Fruit fly (Drosophila melanogaster) Kc167 (cell line): ENCODE results near the gene CG42399.

Experiments
- Myc ChIP-seq: fragments of >200 bp; optimal IDR thresholded peaks from 2 replicates; lab custom pipeline; 2017; ENCODE audit warnings: missing external identifiers
- Sin3A ChIP-seq: fragments of >200 bp; optimal IDR thresholded peaks from 2 replicates; lab custom pipeline; 2018; ENCODE audit warnings: missing external identifiers
- h ChIP-seq: fragments of >200 bp; optimal IDR thresholded peaks from 3 replicates; lab custom pipeline; 2018; ENCODE audit warnings: missing external identifiers
- insv ChIP-seq: fragments of >200 bp; optimal IDR thresholded peaks from 3 replicates; lab custom pipeline; 2018; ENCODE audit warnings: missing external identifiers
- psq ChIP-seq: fragments of >200 bp; optimal IDR thresholded peaks from 2 replicates; lab custom pipeline; 2017; ENCODE audit warnings: missing external identifiers
- ttk ChIP-seq: sonication (Bioruptor generic); optimal IDR thresholded peaks from 2 replicates; lab custom pipeline; 2017; ENCODE audit warnings: missing external identifiers

CG42399 gene

DNA sequence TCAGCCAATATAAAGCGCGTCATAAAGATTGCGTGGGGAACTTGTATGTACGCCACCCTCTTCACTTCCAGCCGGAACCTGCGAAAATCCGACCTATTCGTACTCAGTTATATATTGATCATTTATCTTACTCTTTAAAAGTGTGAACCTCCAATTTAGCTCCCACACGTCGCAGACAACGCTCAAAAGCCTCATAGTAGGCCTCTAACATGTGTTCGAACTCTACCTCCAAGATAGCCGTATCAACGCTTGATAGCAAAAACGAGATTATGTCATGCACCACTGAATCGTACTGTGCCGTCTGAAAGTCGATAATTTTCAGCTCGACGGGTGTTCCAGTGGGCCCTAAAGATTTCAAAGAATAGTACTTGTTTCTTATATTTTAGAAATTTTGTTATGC lies 13.5 kb downstream of the CG42399 start:
- TF ChIP-seq psq (no peak), insv (no peak)

DNA sequence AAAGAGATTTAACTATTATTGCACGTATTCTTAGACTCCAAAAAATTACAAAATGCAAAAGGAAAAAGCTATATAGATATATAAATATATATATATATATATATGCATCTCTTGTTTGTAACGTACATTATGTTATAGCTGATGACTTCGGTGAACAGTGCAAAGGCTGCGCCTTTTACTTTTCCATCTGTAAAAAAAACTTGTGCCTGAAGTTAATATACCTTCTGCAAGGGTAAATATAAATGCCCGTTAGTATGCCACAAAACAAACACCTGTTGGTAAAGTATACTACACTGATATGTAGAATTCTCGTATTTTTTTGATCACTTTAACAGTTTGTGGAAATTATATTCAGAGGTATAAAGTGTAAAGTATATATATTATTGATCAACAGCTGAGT lies 15.0 kb downstream of the CG42399 start:
- no peak for TF ChIP-seq insv

DNA sequence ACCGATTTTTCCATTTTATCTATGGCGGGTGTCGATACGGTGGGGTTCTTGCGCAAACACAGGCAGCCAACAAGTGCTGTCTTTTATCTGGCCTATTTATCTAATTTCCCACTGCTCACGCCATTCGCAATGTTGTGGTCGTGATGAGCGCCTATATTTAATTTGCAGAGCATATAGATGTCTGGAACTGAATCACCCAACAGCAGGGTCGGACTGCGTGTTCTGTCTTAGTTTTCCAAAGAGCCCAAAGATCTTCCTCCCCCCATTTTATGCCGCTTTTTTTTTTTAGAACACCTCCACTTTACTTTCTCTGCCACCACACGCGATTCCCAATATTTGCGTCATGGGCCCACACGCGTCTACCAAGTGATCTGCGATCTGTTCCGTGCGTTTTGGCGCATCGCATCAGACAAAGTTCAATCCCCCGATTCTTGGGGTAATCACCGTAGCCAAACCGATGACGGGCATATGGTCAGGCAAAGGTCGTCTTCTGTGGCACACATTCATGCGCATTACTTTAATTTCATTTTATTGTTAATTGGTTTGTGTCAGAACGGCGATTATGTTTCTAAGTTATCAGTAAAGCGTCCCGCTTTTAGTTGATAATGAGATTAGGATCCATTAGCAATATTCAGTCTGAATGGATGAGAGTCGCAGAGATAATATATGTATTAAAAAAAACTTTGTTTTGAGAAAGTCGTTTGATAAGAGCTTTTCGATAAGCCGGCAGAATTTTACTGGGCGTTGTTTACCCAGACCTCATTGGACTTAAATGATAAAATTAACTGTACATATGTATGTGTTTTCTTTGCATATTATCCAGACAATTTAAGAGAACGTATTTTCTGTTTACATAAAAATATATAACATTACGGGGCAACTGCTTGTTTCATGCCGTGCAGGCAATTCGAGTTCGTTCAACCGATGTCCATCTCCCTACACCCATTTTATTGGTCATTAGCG lies 16.1 kb downstream of the CG42399 start:
- TF ChIP-seq insv (no peak), ttk (lab: Kevin White, UChicago) (no peak), Sin3A (no peak)

DNA sequence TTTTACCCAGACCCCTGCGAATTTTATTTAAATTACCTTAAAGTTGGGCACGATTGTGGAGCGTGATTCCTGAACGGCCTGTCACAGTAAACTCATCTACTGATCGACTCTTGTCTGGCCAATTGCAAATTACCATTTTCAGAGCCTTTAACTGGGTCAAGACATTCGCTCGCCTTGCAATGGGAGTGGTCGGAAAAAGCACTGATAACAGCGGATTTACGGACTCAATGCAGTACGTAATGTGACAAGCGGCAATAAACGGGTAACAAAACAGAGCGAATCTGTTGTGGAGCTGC lies 17.0 kb downstream of the CG42399 start:
- TF ChIP-seq Sin3A, result no peak
- no peak for TF ChIP-seq h (lab: Kevin White, UChicago)
- no peak for TF ChIP-seq Myc (lab: Kevin White, UChicago)
- no peak for TF ChIP-seq ttk (lab: Kevin White, UChicago)
- no peak for TF ChIP-seq insv
- no peak for TF ChIP-seq psq

DNA sequence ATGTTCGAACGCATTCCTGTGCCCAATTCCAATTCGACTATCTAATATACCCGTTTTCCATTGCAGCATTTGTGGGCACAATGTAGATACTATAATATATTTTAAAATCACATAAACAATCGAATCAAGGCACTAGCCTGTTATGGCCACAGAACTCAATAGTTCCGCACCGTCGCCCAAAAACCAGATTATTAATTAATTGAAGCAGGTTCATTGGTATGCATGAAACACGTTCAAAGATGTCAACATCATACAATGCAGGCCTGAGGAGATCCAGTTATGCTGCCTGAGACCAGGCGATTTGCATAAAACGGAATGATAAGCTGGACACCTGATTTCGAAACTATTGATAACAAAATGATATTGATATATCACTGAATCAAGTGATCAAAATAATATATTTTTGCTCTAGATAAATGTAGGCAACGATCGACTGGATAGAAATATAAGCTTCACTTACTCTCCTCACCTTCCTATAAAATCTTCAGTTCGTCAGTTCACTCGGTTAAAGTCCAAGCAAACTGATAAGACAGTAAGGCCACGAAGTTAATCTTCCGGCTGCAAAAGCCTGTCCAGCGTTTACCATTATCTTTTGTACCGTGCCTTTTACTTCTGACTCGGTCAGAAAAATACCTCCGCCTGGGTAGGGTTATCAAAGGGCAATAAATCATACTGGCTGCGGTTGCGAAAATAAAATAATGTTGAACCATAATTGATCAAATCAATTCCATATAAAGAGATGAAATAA lies 17.5 kb downstream of the CG42399 start:
- TF ChIP-seq insv, result no peak

DNA sequence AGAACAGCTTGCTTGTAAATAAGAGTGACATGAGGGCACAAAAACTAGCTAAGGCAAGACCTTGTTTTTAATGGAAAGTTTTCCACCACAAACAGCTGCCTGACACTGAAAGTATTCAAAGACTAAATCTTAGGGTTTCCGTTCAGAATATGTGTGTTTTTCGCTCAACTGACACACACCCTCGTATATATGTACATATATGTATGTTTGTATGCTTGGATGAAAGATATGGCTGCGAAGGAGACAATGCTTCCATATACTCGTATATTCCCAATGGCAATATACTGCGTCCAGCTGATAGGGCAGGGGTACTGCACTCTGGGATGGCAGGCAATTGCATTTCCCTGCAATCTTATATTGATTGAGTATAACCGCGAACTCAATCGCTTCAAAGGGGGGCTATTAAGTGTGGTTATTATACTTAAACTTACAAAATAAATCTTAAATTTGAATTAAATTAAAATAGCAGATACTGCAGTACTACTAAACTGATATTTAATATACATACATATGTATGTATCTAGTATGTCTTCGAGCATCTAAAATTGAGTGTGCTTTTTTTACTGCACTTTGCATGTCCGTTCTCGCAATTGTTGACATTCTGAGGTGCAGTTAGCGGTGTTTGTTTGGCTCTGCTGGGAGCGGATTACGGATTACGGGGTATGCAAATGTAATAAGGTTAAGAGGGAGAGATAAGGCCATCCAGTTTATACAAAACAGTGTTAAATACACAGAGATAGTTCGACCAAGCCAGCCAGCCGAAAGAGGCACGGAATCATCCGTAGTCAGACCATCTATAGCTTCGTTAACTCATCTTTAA lies 18.3 kb downstream of the CG42399 start:
- TF ChIP-seq insv, result no peak
- no peak for TF ChIP-seq ttk (lab: Kevin White, UChicago)
- TF ChIP-seq psq, result no peak

DNA sequence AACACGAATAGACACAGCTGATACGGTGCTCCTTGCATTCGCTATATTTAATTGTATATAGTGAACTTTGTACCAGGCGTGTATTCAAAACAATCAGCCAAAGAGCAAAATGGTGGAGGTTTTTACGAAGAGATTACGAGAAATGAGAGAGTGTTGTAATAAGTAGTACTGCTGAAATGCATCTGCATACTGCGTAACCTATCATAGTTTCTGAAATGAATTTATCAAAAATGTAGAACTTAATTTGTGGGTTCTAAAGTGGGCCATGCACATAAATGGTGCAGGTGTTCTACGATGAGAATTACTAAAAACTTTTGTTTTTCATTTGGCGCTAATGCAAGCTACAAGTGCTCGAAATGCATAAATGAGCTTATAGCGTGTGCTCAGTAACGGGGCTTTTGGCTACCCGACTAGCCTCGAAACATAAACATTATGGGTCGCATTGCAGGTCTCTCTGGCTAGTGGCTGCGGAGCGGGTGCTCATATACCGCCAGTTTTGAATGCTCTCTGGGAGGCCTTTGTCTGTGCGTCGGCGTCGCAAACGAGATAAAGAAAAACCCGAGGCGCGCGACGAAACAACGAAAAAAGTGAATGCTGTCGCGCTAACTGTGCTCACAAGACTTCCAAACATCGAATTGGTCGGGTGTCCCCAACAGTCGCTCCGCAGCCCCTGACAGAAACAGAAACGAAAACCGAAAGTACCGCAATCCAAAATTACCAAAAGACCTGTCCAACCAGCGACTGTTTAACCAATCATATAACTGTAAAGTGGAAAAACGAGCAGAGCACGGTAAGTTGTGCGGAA lies 21.4 kb downstream of the CG42399 start, which contains the start of gene Gs1:
Gs1 (plus strand) TSS at position 612 of the 805 bp plus-strand sequence.
- no peak for TF ChIP-seq psq
- no peak for TF ChIP-seq h (lab: Kevin White, UChicago)
- TF ChIP-seq ttk (lab: Kevin White, UChicago), result no peak
- TF ChIP-seq insv, result no peak
- no peak for TF ChIP-seq Sin3A
- no peak for TF ChIP-seq Myc (lab: Kevin White, UChicago)

DNA sequence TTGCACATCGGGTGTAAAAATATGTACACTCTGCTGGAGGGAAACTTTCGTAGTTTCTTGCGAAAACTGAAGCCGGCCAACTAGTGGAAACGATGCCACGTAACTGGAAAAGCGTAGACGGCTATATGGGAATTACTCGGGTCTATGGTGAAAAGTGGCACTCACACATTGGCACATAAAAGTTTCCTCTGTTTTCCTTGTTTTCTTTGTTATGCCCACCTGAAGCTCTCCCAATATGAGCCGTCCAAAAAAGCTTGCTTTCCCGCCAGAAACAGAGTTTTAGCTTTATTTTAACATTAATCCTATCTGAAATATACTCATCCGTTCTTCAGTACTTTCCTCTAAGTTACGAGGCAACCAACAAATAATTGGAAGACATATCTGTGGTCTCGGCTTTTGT lies 22.4 kb downstream of the CG42399 start, which contains the start of gene CG3164:
CG3164 (minus strand) TSS at position 101 of the 400 bp plus-strand sequence.
- no peak for TF ChIP-seq Sin3A
- TF ChIP-seq psq, result no peak
- TF ChIP-seq Myc (lab: Kevin White, UChicago), result no peak
- TF ChIP-seq insv, result no peak
- no peak for TF ChIP-seq h (lab: Kevin White, UChicago)
- TF ChIP-seq ttk (lab: Kevin White, UChicago), result no peak

DNA sequence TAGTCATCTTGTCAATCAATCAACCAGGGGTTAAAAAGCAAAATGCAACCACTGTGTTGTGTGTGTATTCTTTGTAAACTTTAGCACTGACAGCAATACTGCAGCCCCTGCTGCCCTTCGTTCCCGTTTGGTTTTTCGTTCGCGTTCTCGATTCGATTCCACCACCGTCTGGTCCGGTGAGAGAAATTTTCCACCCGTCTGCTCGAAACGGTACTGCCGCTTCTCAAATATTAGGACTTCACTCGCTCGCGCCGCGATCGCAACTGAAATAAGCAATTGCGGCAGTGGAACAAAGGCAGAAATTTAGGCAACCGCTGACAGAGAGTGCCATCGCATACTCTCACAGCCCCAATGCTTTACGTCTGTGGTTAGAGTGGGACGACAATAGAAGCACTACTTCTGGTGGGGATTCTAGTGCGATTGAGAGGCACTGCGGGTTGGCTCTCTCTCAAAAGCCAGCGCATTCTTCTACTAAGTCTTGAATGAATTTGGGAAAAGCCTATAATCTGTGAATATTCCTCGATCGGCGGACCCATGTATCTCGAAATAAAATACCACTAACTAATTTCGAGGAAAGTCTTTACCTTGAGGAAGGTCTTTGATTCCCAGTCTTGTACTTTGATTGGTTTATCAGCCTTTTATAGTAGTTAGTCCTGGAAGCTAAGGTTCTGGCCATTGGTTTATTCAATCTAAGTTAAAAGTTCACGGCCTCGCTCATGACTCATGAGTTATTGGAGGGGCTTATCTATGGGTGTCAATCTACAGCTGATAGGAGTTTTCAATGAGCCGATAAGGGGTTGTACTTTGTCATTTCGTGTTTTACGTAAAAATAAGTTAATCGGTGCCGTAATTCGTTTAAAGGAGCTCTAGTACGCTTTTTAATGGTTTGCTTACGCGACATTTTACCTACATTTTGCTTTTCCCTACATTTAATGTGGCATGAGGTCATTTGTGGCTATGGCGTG lies 23.8 kb downstream of the CG42399 start:
- TF ChIP-seq insv (no peak), ttk (lab: Kevin White, UChicago) (no peak), psq (no peak), Myc (lab: Kevin White, UChicago) (no peak), Sin3A (no peak), h (lab: Kevin White, UChicago) (no peak)

DNA sequence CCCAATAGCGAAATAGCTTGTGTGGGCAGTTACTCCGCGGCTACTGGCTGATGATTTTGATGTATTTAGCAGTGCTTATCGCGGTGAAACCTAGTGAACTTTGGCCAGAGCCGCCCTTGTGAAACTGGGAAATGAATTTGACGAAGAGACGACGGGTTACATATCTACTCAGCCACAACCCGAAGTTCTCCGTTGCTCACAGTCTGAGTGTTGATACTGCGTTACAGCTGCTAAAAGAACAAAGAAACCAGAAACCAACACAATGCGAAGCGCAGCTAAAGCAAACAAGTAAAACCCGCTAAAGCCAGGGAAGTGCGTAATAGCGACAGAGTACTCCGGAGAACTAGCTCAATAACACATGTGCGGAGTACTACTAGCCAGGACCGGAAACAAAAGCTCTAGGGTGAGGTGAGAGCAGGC lies 24.8 kb downstream of the CG42399 start:
- TF ChIP-seq Myc (lab: Kevin White, UChicago) (no peak), insv (no peak), h (lab: Kevin White, UChicago) (no peak), ttk (lab: Kevin White, UChicago) (no peak), Sin3A (no peak), psq (no peak)
